Worm (Caenorhabditis elegans): ENCODE results near the gene srh-42.

srh-42 gene

DNA sequence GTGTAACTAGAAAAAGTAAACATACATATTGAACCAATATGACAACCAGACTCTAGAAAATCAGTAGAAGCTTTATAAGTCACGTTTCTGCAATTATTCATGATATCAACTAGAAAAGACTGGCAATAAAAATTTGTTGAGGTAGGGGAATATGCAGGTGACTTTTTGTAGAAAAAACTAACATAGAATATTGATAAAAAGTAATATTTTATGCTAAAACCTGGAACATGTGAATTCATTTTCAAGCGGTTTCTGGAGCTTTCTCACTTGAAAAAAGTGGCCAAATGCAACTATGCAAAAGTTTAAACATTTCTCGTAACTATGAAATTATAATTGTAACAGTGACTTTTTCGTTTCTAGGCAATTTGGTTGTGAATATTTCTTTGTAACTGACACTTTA is at the start of gene srh-42:
Gene srh-42 (minus strand): TSS at position 101 of the 400 bp plus-strand sequence.
- no peak for TF ChIP-seq aly-2 (tag; optimal IDR thresholded peaks at IDR 0.05)
- no peak for TF ChIP-seq nhr-67 (tag; optimal IDR thresholded peaks at IDR 0.05)
- no peak for TF ChIP-seq elt-2 (tag; optimal IDR thresholded peaks at IDR 0.05)
- no peak for TF ChIP-seq sea-2 (GFP tag; optimal IDR thresholded peaks at IDR 0.05)
- no peak for TF ChIP-seq nhr-28 (tag; optimal IDR thresholded peaks at IDR 0.05)
- TF ChIP-seq lin-39 (tag; optimal IDR thresholded peaks at IDR 0.05), result no peak

DNA sequence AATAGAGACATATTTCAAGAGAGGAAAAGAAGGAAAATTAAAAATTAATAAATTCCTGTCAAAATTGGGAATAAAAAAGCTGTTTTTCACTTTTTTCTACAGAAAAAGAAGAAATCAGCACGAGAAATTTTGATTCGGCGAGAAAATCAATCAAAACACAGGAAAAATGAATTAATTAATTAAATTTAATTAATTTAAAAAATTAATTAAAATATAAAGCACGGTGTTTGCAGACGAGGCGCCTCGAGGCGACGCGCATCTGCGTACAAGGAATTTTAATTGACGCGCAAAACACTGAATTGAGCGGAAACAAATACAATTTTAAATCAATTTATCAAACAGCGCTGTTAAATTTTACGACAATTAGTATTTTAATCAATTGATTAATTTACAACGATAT is 32.4 kb upstream of the srh-42 start:
- TF ChIP-seq ZK546.5 (tag; optimal IDR thresholded peaks at IDR 0.05) (no peak), ztf-11 (tag; optimal IDR thresholded peaks at IDR 0.05) (no peak)

DNA sequence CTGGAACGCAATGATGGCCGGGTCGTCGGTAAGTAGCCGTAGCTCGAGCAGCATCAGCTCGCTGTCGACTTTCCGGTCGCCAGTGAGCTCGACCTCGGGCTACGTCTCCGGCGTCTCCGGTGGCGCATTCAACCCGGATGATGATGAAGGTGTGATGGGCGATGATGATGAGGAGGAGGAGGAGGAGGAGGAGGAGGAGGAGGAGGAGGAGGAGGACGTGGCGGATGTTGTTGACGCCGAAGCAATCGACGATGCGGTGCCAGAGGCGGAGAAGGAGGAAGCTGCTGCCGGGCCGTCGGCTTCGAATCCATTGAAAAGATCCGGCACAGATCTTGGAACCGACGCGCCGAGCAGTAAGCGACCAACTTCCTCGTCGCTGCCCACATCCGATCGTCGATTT is 30.4 kb upstream of the srh-42 start:
- TF ChIP-seq lin-15B (tag; optimal IDR thresholded peaks at IDR 0.05) (no peak), sea-2 (GFP tag; optimal IDR thresholded peaks at IDR 0.05) (no peak), nhr-237 (tag; optimal IDR thresholded peaks at IDR 0.05) (no peak), elt-3 (tag; optimal IDR thresholded peaks at IDR 0.05) (no peak), elt-1 (tag; optimal IDR thresholded peaks at IDR 0.05) (no peak), nhr-43 (tag; optimal IDR thresholded peaks at IDR 0.05; ENCODE audit: poor library complexity, severe bottlenecking) (no peak), mdl-1 (tag; optimal IDR thresholded peaks at IDR 0.05) (no peak), unc-39 (tag; optimal IDR thresholded peaks at IDR 0.05) (no peak), nhr-11 (tag; optimal IDR thresholded peaks at IDR 0.05) (no peak), fkh-2 (tag; optimal IDR thresholded peaks at IDR 0.05) (no peak), pha-4 (tag; optimal IDR thresholded peaks at IDR 0.05) (no peak)

DNA sequence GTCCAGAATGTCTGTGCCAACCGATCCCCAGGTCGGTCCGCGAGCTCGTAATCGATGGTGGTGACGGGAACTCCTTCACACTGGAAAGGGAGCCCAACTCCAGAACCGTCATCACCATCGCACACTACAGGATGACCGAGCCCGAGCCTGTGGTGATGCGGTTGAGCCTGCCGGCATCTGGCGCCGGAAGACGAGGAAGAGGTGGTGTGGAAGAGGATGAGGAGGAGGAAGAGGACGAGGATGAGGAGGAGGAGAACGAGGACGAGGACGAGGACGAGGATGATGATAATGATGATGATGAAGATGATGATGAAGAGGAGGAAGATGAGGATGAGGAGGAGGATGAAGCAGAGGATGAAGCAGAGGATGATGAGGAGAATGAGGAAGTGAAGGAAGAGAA is 29.2 kb upstream of the srh-42 start, which contains the start of gene Y54G11A.14:
Gene Y54G11A.14 (plus strand): TSS at position 132 of the 400 bp plus-strand sequence.
- no peak for TF ChIP-seq ztf-11 (tag; optimal IDR thresholded peaks at IDR 0.05)
- TF ChIP-seq ZK546.5 (tag; optimal IDR thresholded peaks at IDR 0.05), result no peak
- no peak for TF ChIP-seq daf-12 (tag; optimal IDR thresholded peaks at IDR 0.05)

DNA sequence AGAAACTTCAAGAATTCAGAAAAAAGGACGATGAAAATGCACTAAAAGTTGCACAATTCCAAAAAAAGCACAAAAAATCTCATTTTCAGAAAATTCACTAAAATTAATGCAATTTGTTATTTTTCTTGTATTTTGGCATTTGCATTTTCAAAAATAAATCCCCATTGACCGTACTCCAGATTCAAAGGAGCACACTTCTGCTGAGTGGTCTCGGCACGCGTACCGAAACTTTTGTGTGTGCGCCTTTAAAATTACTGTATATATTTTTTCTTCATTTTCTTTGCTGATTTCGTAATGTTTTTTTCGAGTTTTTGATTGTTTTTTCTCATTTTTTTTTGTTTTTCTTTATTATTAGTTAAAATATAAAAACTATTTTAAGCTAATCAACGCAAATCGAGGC is 23.3 kb upstream of the srh-42 start:
- no peak for TF ChIP-seq lin-39 (tag; optimal IDR thresholded peaks at IDR 0.05)
- TF ChIP-seq ceh-9 (tag; optimal IDR thresholded peaks at IDR 0.05), result no peak

DNA sequence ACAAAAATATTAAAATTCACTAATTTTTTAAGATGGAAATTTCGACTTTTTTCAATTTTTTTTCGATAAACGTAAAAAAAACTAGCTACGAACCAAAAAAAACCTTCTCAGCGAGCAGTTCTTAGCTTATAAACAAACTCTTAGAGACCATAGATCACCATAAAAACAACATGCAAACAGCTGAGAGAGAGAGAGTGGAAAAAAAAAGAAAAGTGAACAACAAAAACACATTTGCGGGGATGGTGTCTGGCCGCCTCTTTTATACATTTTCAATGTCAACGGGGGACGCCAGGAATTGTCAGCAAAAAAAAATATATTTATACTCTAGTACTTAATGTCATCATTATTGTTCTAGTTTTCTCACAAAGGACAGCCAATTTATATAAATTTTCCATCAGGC is 22.7 kb upstream of the srh-42 start:
- no peak for TF ChIP-seq elt-3 (tag; optimal IDR thresholded peaks at IDR 0.05)
- peak; percentile 5 for TF ChIP-seq skn-1 (tag; optimal IDR thresholded peaks at IDR 0.05)
- TF ChIP-seq ceh-82 (tag; optimal IDR thresholded peaks at IDR 0.05), result no peak
- TF ChIP-seq ceh-16 (tag; optimal IDR thresholded peaks at IDR 0.05), result no peak
- TF ChIP-seq ceh-9 (tag; optimal IDR thresholded peaks at IDR 0.05), result no peak
- no peak for TF ChIP-seq aly-2 (tag; optimal IDR thresholded peaks at IDR 0.05)
- TF ChIP-seq pha-4 (tag; optimal IDR thresholded peaks at IDR 0.05), result peak; percentile 16
- TF ChIP-seq nhr-67 (tag; optimal IDR thresholded peaks at IDR 0.05), result no peak
- TF ChIP-seq lin-39 (tag; optimal IDR thresholded peaks at IDR 0.05), result no peak
- TF ChIP-seq sea-2 (GFP tag; optimal IDR thresholded peaks at IDR 0.05), result no peak
- TF ChIP-seq nhr-43 (tag; optimal IDR thresholded peaks at IDR 0.05; ENCODE audit: poor library complexity, severe bottlenecking), result no peak
- no peak for TF ChIP-seq ceh-28 (tag; optimal IDR thresholded peaks at IDR 0.05)

DNA sequence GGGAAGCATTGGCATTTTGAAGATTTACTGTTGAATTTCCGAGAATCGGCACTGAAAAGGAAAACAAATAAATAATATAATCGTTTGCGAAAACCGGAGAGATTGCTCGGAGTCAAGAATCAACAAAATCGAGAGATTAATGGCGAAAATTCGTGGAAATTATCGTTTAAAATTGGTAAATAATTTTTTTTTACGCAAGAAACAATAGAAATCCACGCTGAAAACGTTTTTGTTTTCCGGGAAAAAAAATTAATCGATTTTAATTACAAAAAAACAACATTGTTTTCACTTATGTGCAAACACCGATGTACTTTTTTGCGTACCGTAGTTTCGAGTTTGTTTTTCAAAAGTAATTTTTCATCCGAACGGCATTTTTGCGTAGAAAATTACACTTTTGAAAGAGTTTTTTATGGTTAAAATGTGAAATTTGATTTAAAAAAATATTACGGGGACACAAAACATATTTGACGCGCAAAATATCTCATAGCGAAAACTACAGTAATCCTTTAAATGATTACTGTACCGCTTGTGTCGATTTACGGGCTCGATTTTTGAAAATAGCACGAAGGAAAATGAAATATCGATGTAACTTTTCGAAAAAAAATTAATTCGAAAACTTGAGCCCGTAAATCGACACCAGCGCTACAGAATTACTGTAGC is 22.0 kb upstream of the srh-42 start, which contains the start of gene ctl-3:
Gene ctl-3 (minus strand): TSS at position 51 of the 660 bp plus-strand sequence.
- no peak for TF ChIP-seq ceh-9 (tag; optimal IDR thresholded peaks at IDR 0.05)
- TF ChIP-seq sea-2 (GFP tag; optimal IDR thresholded peaks at IDR 0.05), result no peak
- TF ChIP-seq lin-39 (tag; optimal IDR thresholded peaks at IDR 0.05), result no peak
- no peak for TF ChIP-seq nhr-12 (tag; optimal IDR thresholded peaks at IDR 0.05)
- TF ChIP-seq R02D3.7 (tag; optimal IDR thresholded peaks at IDR 0.05), result no peak
- no peak for TF ChIP-seq ama-1 (optimal IDR thresholded peaks at IDR 0.05)
- no peak for TF ChIP-seq daf-12 (tag; optimal IDR thresholded peaks at IDR 0.05)
- TF ChIP-seq pqm-1 (tag; optimal IDR thresholded peaks at IDR 0.05), result no peak
- no peak for TF ChIP-seq tbx-2 (tag; optimal IDR thresholded peaks at IDR 0.05)
- TF ChIP-seq nhr-43 (tag; optimal IDR thresholded peaks at IDR 0.05; ENCODE audit: poor library complexity, severe bottlenecking), result no peak
